Worm (Caenorhabditis elegans): ENCODE results near the gene sra-39.
A peak's percentile ranks its signal among the peaks of the same experiment; 100 is the strongest.

Gene sra-39

ce11 chrX:13917121-13917755, 14.0 kb upstream of the sra-39 start, which contains the start of gene ekl-5 (continued):
- TF ChIP-seq lin-39 (tag; optimal IDR thresholded peaks at IDR 0.05) (no peak), tbx-2 (tag; optimal IDR thresholded peaks at IDR 0.05) (peak; percentile 43), xbp-1 (tag; optimal IDR thresholded peaks at IDR 0.05) (peak; percentile 39), nhr-84 (tag; optimal IDR thresholded peaks at IDR 0.05) (no peak), fkh-4 (tag; optimal IDR thresholded peaks at IDR 0.05; ENCODE audit: borderline replicate concordance) (no peak), lin-13 (GFP tag; optimal IDR thresholded peaks at IDR 0.05) (no peak), vab-15 (tag; optimal IDR thresholded peaks at IDR 0.05) (no peak), hlh-17 (GFP tag; optimal IDR thresholded peaks at IDR 0.05; ENCODE audit: borderline replicate concordance) (no peak), nhr-85 (tag) (peak; percentile 78), sox-4 (tag; optimal IDR thresholded peaks at IDR 0.05) (no peak), lsy-2 (tag; optimal IDR thresholded peaks at IDR 0.05) (peak in 1 of 2 experiments; percentile 55), isw-1 (GFP tag; IDR thresholded peaks at IDR 0.05) (no peak), elt-2 (tag; optimal IDR thresholded peaks at IDR 0.05) (no peak), C34B4.2 (tag; optimal IDR thresholded peaks at IDR 0.05) (no peak), mab-9 (GFP tag; IDR thresholded peaks at IDR 0.05) (no peak), nhr-12 (tag; optimal IDR thresholded peaks at IDR 0.05) (no peak), C16A3.4 (tag; optimal IDR thresholded peaks at IDR 0.05) (no peak), nhr-19 (GFP tag; conservative IDR thresholded peaks at IDR 0.05) (no peak), swsn-7 (tag; optimal IDR thresholded peaks at IDR 0.05) (peak; percentile 47), zip-4 (GFP tag; optimal IDR thresholded peaks at IDR 0.05) (no peak), rnt-1 (tag; optimal IDR thresholded peaks at IDR 0.05) (peak; percentile 65), nhr-47 (tag; optimal IDR thresholded peaks at IDR 0.05) (peak; percentile 50), egl-13 (tag; optimal IDR thresholded peaks at IDR 0.05) (no peak), snpc-4 (tag; optimal IDR thresholded peaks at IDR 0.05) (no peak), sup-37 (GFP tag; optimal IDR thresholded peaks at IDR 0.05) (no peak), ztf-4 (tag; optimal IDR thresholded peaks at IDR 0.05) (no peak), lin-35 (GFP tag; optimal IDR thresholded peaks at IDR 0.05) (peak; percentile 21 to 55), skn-1 (tag; optimal IDR thresholded peaks at IDR 0.05) (peak; percentile 52), irx-1 (tag; optimal IDR thresholded peaks at IDR 0.05) (no peak), hpl-2 (GFP tag; optimal IDR thresholded peaks at IDR 0.05) (no peak), sptf-1 (tag; optimal IDR thresholded peaks at IDR 0.05) (no peak), unc-98 (GFP tag; IDR thresholded peaks at IDR 0.05) (no peak)

- TF ChIP-seq lin-14 (GFP tag; optimal IDR thresholded peaks at IDR 0.05) (peak; percentile 50), C16A3.4 (tag; optimal IDR thresholded peaks at IDR 0.05) (no peak)
These were observed 11.1 kb upstream of the sra-39 start, which contains the start of gene Y26E6A.2 for ce11 chrX:13914289-13914688. TSS of gene Y26E6A.2 (minus strand) at chrX:13914389.

- TF ChIP-seq unc-62 (GFP tag; optimal IDR thresholded peaks at IDR 0.05) (no peak), sptf-1 (tag; optimal IDR thresholded peaks at IDR 0.05) (no peak), nhr-90 (tag; optimal IDR thresholded peaks at IDR 0.05; ENCODE audit: poor library complexity) (no peak), jun-1 (tag; optimal IDR thresholded peaks at IDR 0.05) (no peak), dsc-1 (tag; optimal IDR thresholded peaks at IDR 0.05) (peak; percentile 52), pqm-1 (tag; optimal IDR thresholded peaks at IDR 0.05) (no peak), sup-37 (GFP tag; optimal IDR thresholded peaks at IDR 0.05) (no peak), elt-3 (tag; optimal IDR thresholded peaks at IDR 0.05) (no peak), ceh-63 (GFP tag; optimal IDR thresholded peaks at IDR 0.05) (no peak), F16B12.6 (tag; optimal IDR thresholded peaks at IDR 0.05) (no peak), lsy-2 (tag; optimal IDR thresholded peaks at IDR 0.05) (no peak), C04F5.9 (tag; optimal IDR thresholded peaks at IDR 0.05) (no peak), grh-1 (GFP tag; IDR thresholded peaks at IDR 0.05) (no peak), unc-30 (tag; optimal IDR thresholded peaks at IDR 0.05) (peak; percentile 24), nhr-47 (tag; optimal IDR thresholded peaks at IDR 0.05) (peak; percentile 40), mdl-1 (tag; optimal IDR thresholded peaks at IDR 0.05) (no peak), nhr-76 (tag; optimal IDR thresholded peaks at IDR 0.05) (no peak), snpc-4 (tag; optimal IDR thresholded peaks at IDR 0.05) (no peak), C34B4.2 (tag; optimal IDR thresholded peaks at IDR 0.05) (no peak), ets-5 (GFP tag; IDR thresholded peaks at IDR 0.05) (no peak), egl-27 (tag; optimal IDR thresholded peaks at IDR 0.05) (no peak), mep-1 (tag; optimal IDR thresholded peaks at IDR 0.05) (no peak), ceh-88 (GFP tag; IDR thresholded peaks at IDR 0.05) (no peak)
These were observed 10.4 kb upstream of the sra-39 start for ce11 chrX:13913641-13914040.

All from whole organism, L1 larva.